Fruit fly (Drosophila melanogaster) whole organism, pupa: ENCODE results near the gene CG14780.

Source experiments
- CG12605 ChIP-seq: fragments of 200-800 bp; sonication (Bioruptor generic); IDR thresholded peaks from 2 replicates; pipeline ENCODE4 v1.3.6; 2022; ENCODE audit warnings: missing biosample characterization, missing genetic modification characterization
- CG17806 ChIP-seq: fragments of 200-800 bp; sonication (Bioruptor generic); optimal IDR thresholded peaks from 2 replicates; lab custom pipeline; 2018; ENCODE audit warnings: missing biosample characterization, mild to moderate bottlenecking, missing genetic modification characterization, moderate library complexity
- CG32121 ChIP-seq: fragments of 200-800 bp; sonication (Bioruptor generic); IDR thresholded peaks from 2 replicates; pipeline ENCODE4 v1.3.6; 2022; ENCODE audit warnings: missing biosample characterization, missing genetic modification characterization
- CG4496 ChIP-seq: fragments of 200-800 bp; sonication (Bioruptor generic); IDR thresholded peaks from 3 replicates; pipeline ENCODE4 v1.3.6; 2022; ENCODE audit warnings: missing biosample characterization, missing genetic modification characterization
- CG8159 ChIP-seq: fragments of 200-800 bp; sonication (Bioruptor generic); optimal IDR thresholded peaks from 3 replicates; lab custom pipeline; 2018; ENCODE audit warnings: missing biosample characterization, mild to moderate bottlenecking, missing genetic modification characterization, moderate library complexity
- CG9948 ChIP-seq: fragments of 200-800 bp; sonication (Bioruptor generic); optimal IDR thresholded peaks from 2 replicates; lab custom pipeline; 2018; ENCODE audit warnings: missing biosample characterization, mild to moderate bottlenecking, missing genetic modification characterization, moderate library complexity
- EcR ChIP-seq: fragments of 200-800 bp; sonication (Bioruptor generic); optimal IDR thresholded peaks from 3 replicates; lab custom pipeline; 2019; ENCODE audit warnings: missing biosample characterization, missing genetic modification characterization, mild to moderate bottlenecking, moderate library complexity, missing genetic modification reagents
- Pif1B ChIP-seq: fragments of 200-800 bp; sonication (Bioruptor generic); optimal IDR thresholded peaks from 3 replicates; lab custom pipeline; 2016; ENCODE audit warnings: missing biosample characterization, missing genetic modification characterization
- Snoo ChIP-seq: fragments of 200-800 bp; sonication (Bioruptor generic); optimal IDR thresholded peaks from 3 replicates; lab custom pipeline; 2017; ENCODE audit warnings: missing biosample characterization, mild to moderate bottlenecking, missing genetic modification characterization, inconsistent platforms
- gl ChIP-seq: fragments of 200-800 bp; sonication (Bioruptor generic); optimal IDR thresholded peaks from 2 replicates; lab custom pipeline; 2018; ENCODE audit warnings: missing biosample characterization, mild to moderate bottlenecking, missing genetic modification characterization

- no peak for TF ChIP-seq CG9948 (tag; lab: Kevin White, UChicago)
- TF ChIP-seq CG32121 (GFP tag; lab: Robert Waterston, UW) = no peak
- TF ChIP-seq CG8159 (tag; lab: Kevin White, UChicago) = no peak
- TF ChIP-seq Pif1B (GFP tag; lab: Kevin White, UChicago) = no peak
- no peak for TF ChIP-seq CG17806 (tag; lab: Kevin White, UChicago)
- TF ChIP-seq CG4496 (GFP tag; lab: Robert Waterston, UW) = no peak
- no peak for TF ChIP-seq CG12605 (GFP tag; lab: Robert Waterston, UW)
- TF ChIP-seq Snoo (tag; lab: Kevin White, UChicago) = no peak
- TF ChIP-seq EcR = no peak
- no peak for TF ChIP-seq gl (tag; lab: Kevin White, UChicago)
Measured at dm6 chrX:1460278-1460872, 11.9 kb upstream of the CG14780 start, which contains the start of gene Lrpprc2.
